Worm (Caenorhabditis elegans): ENCODE data around the gene ttbk-2.2.

DNA sequence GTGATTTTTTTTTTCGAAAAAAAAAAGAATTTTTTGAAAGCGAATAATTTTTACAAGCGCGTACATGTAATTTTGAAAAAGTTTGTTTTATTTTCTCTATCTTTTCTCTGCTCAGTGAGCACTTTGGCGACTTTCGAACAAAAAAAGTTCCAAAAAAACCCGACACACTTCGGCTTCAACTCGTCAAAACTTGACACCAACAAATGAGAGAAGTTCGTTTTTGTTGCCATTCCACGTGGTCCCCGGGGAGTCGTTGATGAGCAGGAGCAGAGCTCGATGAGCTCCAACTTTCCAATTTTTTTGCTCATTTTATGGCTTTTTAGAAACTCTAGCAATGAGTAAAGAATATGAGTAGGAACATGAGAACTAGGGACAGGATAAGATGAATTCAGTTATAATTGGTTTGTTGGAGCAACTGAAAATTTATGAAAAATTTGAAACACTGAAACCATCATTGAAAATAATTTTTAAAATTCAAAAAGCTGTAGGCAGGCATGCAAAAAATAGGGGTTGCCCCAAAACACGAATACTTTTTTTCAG, 43.7 kb upstream of the ttbk-2.2 start:
- TF ChIP-seq flt-1 (GFP tag; IDR thresholded peaks at IDR 0.05) (no peak), ref-1 (GFP tag; conservative IDR thresholded peaks at IDR 0.05) (no peak), ztf-29 (GFP tag; IDR thresholded peaks at IDR 0.05) (no peak), klf-2 (GFP tag; conservative IDR thresholded peaks at IDR 0.05) (no peak)

All from whole organism, midembryonic.